Fruit fly (Drosophila melanogaster) whole organism, wandering third instar larva: ENCODE results near the gene Vm26Aa.

Source experiments
- Abd-B ChIP-seq: fragments of >200 bp; optimal IDR thresholded peaks from 2 replicates; lab custom pipeline; 2017; ENCODE audit warnings: missing biosample characterization, missing genetic modification characterization
- CG32264 ChIP-seq: fragments of 200-800 bp; sonication (Bioruptor generic); optimal IDR thresholded peaks from 2 replicates; lab custom pipeline; 2016; ENCODE audit warnings: missing biosample characterization, missing genetic modification characterization
- CG9705 ChIP-seq: fragments of 200-800 bp; sonication (Bioruptor generic); optimal IDR thresholded peaks from 2 replicates; lab custom pipeline; 2018; ENCODE audit warnings: missing biosample characterization, mild to moderate bottlenecking, missing genetic modification characterization
- CrebA ChIP-seq: fragments of 200-800 bp; sonication (Bioruptor generic); optimal IDR thresholded peaks from 2 replicates; lab custom pipeline; 2016; ENCODE audit warnings: missing biosample characterization, mild to moderate bottlenecking, missing genetic modification characterization, borderline replicate concordance
- Dfd ChIP-seq: fragments of >200 bp; optimal IDR thresholded peaks from 2 replicates; lab custom pipeline; 2017; ENCODE audit warnings: missing biosample characterization, missing genetic modification characterization
- Dif ChIP-seq: fragments of 200-275, 200-300 bp; sonication (Bioruptor generic); optimal IDR thresholded peaks from 2 replicates; lab custom pipeline; 2018; ENCODE audit warnings: missing biosample characterization, missing genetic modification characterization; ENCODE audit not compliant: partially characterized antibody
- GATAd ChIP-seq: sonication (Bioruptor generic); optimal IDR thresholded peaks from 2 replicates; lab custom pipeline; 2016; ENCODE audit warnings: missing biosample characterization, missing genetic modification characterization
- HLH106 ChIP-seq: fragments of 200-800 bp; optimal IDR thresholded peaks from 3 replicates; lab custom pipeline; 2019; ENCODE audit warnings: missing biosample characterization, mild to moderate bottlenecking, missing genetic modification characterization, moderate library complexity
- Hnf4 ChIP-seq: fragments of 200-800 bp; sonication (Bioruptor generic); optimal IDR thresholded peaks from 2 replicates; lab custom pipeline; 2016; ENCODE audit warnings: missing biosample characterization, mild to moderate bottlenecking, missing genetic modification characterization
- Hr78 ChIP-seq: fragments of >200 bp; optimal IDR thresholded peaks from 2 replicates; lab custom pipeline; 2017; ENCODE audit warnings: missing biosample characterization, missing genetic modification characterization
- Hr83 ChIP-seq: fragments of 200-300 bp; sonication (Bioruptor generic); optimal IDR thresholded peaks from 2 replicates; lab custom pipeline; 2016; ENCODE audit warnings: missing biosample characterization, mild to moderate bottlenecking, missing genetic modification characterization, moderate library complexity; ENCODE audit not compliant: poor library complexity, severe bottlenecking
- Jra ChIP-seq: sonication (Bioruptor generic); optimal IDR thresholded peaks from 2 replicates; lab custom pipeline; 2016; ENCODE audit warnings: missing biosample characterization, missing genetic modification characterization
- Mio ChIP-seq: sonication (Bioruptor generic); optimal IDR thresholded peaks from 2 replicates; lab custom pipeline; 2016; ENCODE audit warnings: missing biosample characterization, missing genetic modification characterization
- Myc ChIP-seq: fragments of >200 bp; optimal IDR thresholded peaks from 2 replicates; lab custom pipeline; 2017
- N ChIP-seq: fragments of >200 bp; optimal IDR thresholded peaks from 2 replicates; lab custom pipeline; 2018; ENCODE audit warnings: missing biosample characterization, missing external identifiers, missing genetic modification characterization
- OdsH ChIP-seq: fragments of 200-800 bp; sonication (Bioruptor generic); optimal IDR thresholded peaks from 2 replicates; lab custom pipeline; 2016; ENCODE audit warnings: missing biosample characterization, mild to moderate bottlenecking, missing genetic modification characterization
- Rel ChIP-seq, 2 experiments: fragments of 200-800 bp; sonication (Bioruptor generic) in 1 of 2; optimal IDR thresholded peaks; 2 replicates in 1 of 2; 3 replicates in 1 of 2; lab custom pipeline; 2016 to 2019; ENCODE audit warnings: mild to moderate bottlenecking in 2 of 2, missing biosample characterization in 2 of 2, missing genetic modification characterization in 2 of 2, moderate library complexity in 1 of 2
- Sp1 ChIP-seq: fragments of 200-800 bp; sonication (Bioruptor generic); optimal IDR thresholded peaks from 3 replicates; lab custom pipeline; 2019; ENCODE audit warnings: missing biosample characterization, mild to moderate bottlenecking, missing genetic modification characterization, moderate library complexity
- Vsx2 ChIP-seq: fragments of 200-300, 225-300 bp; sonication (Bioruptor generic); optimal IDR thresholded peaks from 2 replicates; lab custom pipeline; 2018; ENCODE audit warnings: missing biosample characterization, missing genetic modification characterization; ENCODE audit not compliant: partially characterized antibody
- br ChIP-seq: fragments of 200-800 bp; sonication (Bioruptor generic); optimal IDR thresholded peaks from 2 replicates; lab custom pipeline; 2016; ENCODE audit warnings: missing biosample characterization, missing genetic modification characterization
- brk ChIP-seq: fragments of 200-800 bp; sonication (Bioruptor generic); optimal IDR thresholded peaks from 2 replicates; lab custom pipeline; 2016; ENCODE audit warnings: missing biosample characterization, mild to moderate bottlenecking, missing genetic modification characterization
- dl ChIP-seq, 2 experiments: fragments of 175-275, 200-275 bp in 1 of 2; fragments of 200-275 bp in 1 of 2; sonication (Bioruptor generic); optimal IDR thresholded peaks; lab custom pipeline; 2018; ENCODE audit warnings: mild to moderate bottlenecking in 2 of 2, missing biosample characterization in 2 of 2, missing genetic modification characterization in 2 of 2, moderate library complexity in 2 of 2; ENCODE audit not compliant: partially characterized antibody in 2 of 2, insufficient read depth in 1 of 2
- dmrt93B ChIP-seq: fragments of 200-800 bp; sonication (Bioruptor generic); optimal IDR thresholded peaks from 2 replicates; lab custom pipeline; 2018; ENCODE audit warnings: missing biosample characterization, mild to moderate bottlenecking, missing genetic modification characterization
- dsf ChIP-seq: sonication (Bioruptor generic); optimal IDR thresholded peaks from 2 replicates; lab custom pipeline; 2016; ENCODE audit warnings: missing biosample characterization, missing genetic modification characterization, borderline replicate concordance
- ey ChIP-seq: fragments of 200-800 bp; sonication (Bioruptor generic); optimal IDR thresholded peaks from 2 replicates; lab custom pipeline; 2016; ENCODE audit warnings: missing biosample characterization, missing genetic modification characterization
- foxo ChIP-seq, 2 experiments: fragments of 200-800 bp; sonication (Bioruptor generic); optimal IDR thresholded peaks; 2 replicates in 1 of 2; 3 replicates in 1 of 2; lab custom pipeline; 2016 to 2017; ENCODE audit warnings: missing biosample characterization in 2 of 2, missing genetic modification characterization in 2 of 2
- fru ChIP-seq: fragments of 200-800 bp; sonication (Bioruptor generic); optimal IDR thresholded peaks from 3 replicates; lab custom pipeline; 2016; ENCODE audit warnings: missing biosample characterization, mild to moderate bottlenecking, missing genetic modification characterization
- h ChIP-seq: fragments of 200-800 bp; sonication (Bioruptor generic); optimal IDR thresholded peaks from 3 replicates; lab custom pipeline; 2016; ENCODE audit warnings: missing biosample characterization, mild to moderate bottlenecking, missing genetic modification characterization
- jim ChIP-seq: fragments of 175-275, 200-325 bp; sonication (Bioruptor generic); optimal IDR thresholded peaks from 2 replicates; lab custom pipeline; 2016; ENCODE audit warnings: missing biosample characterization, mild to moderate bottlenecking, missing genetic modification characterization
- lola ChIP-seq: fragments of >200 bp; optimal IDR thresholded peaks from 2 replicates; lab custom pipeline; 2017; ENCODE audit warnings: missing biosample characterization, missing genetic modification characterization
- pan ChIP-seq: fragments of >200 bp; optimal IDR thresholded peaks from 2 replicates; lab custom pipeline; 2017
- psq ChIP-seq: fragments of 200-800 bp; sonication (Bioruptor generic); optimal IDR thresholded peaks from 3 replicates; lab custom pipeline; 2017; ENCODE audit warnings: missing biosample characterization, mild to moderate bottlenecking, missing genetic modification characterization, moderate library complexity
- rgr ChIP-seq: fragments of 200-800 bp; sonication (Bioruptor generic); optimal IDR thresholded peaks from 3 replicates; lab custom pipeline; 2016; ENCODE audit warnings: missing biosample characterization, mild to moderate bottlenecking, missing genetic modification characterization
- sage ChIP-seq: fragments of 200-800 bp; sonication (Bioruptor generic); optimal IDR thresholded peaks from 2 replicates; lab custom pipeline; 2016; ENCODE audit warnings: missing biosample characterization, mild to moderate bottlenecking, missing genetic modification characterization
- sv ChIP-seq: fragments of 200-800 bp; sonication (Bioruptor generic); optimal IDR thresholded peaks from 3 replicates; lab custom pipeline; 2016; ENCODE audit warnings: missing biosample characterization, missing genetic modification characterization
- tai ChIP-seq: sonication (Bioruptor generic); optimal IDR thresholded peaks from 2 replicates; lab custom pipeline; 2016; ENCODE audit warnings: missing biosample characterization, missing genetic modification characterization
- usp ChIP-seq: fragments of >200 bp; optimal IDR thresholded peaks from 2 replicates; lab custom pipeline; 2017; ENCODE audit warnings: missing biosample characterization, missing genetic modification characterization
- woc ChIP-seq: sonication (Bioruptor generic); optimal IDR thresholded peaks from 2 replicates; lab custom pipeline; 2016; ENCODE audit warnings: missing biosample characterization, mild to moderate bottlenecking, missing genetic modification characterization

The Vm26Aa gene

DNA sequence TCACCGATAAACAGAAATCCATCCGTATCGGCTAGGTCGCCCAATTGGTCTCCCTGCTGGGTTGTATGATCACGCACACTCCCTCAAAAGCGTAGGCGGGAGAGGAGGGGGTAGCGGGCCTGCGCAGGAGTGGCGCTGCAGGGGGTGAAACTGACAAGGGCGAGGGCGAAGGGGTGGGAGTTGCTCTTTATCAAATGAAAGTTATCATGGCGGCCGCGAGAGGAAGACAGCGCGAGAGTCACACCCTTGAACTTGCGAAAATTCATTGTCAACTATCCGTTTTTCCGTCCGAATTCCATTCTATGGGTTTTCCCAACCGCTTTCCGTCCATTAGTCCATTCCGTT, 18.9 kb upstream of the Vm26Aa start:
- TF ChIP-seq dmrt93B (GFP tag; lab: Kevin White, UChicago): peak; percentile 4
- peak; percentile 4 for TF ChIP-seq Dif (GFP tag; lab: Kevin White, UChicago)
- TF ChIP-seq Jra (GFP tag; lab: Kevin White, UChicago): no peak
- no peak for TF ChIP-seq usp (GFP tag; lab: Kevin White, UChicago)

DNA sequence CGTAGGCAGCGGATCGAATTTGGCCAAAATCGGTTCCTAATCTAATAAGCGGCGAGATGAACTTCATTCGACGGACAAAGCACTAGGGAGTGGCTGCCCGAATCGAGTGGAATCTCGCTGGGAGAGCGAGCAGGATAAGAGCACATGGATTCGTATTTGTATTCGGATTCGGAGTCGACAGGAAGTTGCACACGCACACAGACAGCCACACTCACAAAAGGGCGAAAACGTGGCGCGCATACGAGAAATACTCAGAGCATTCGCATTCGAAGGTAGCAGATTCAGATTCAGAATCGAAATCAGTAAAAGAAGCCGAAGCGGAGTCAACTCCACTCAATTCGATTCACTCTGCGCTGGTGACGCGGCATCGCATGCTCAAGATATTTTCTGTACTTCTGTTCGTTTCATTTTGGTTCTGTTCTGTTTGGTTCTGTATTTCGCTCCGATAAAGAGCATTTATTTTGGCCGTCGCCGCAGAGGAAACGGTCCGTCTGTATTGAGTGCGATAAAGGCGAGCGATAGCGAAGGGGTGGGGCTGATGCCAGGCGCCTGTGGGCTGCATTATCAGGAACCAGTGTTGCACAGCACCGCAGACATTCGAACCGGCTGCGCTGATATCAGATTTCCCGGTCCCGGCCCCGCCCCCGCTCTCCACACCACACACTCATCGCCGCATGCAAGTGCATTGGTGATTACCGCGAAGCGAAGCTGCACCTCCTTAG, 18.4 kb upstream of the Vm26Aa start:
- no peak for TF ChIP-seq CG32264
- peak; percentile 53 for TF ChIP-seq Hnf4 (GFP tag; lab: Kevin White, UChicago)
- TF ChIP-seq ey (GFP tag; lab: Kevin White, UChicago): no peak
- peak; percentile 94 for TF ChIP-seq CrebA (GFP tag; lab: Kevin White, UChicago)
- peak; percentile 34 for TF ChIP-seq OdsH (GFP tag; lab: Kevin White, UChicago)
- no peak for TF ChIP-seq lola (GFP tag; lab: Kevin White, UChicago)
- TF ChIP-seq Myc (lab: Kevin White, UChicago): no peak
- no peak for TF ChIP-seq Vsx2 (GFP tag; lab: Kevin White, UChicago)
- TF ChIP-seq CG9705 (GFP tag; lab: Kevin White, UChicago): no peak
- peak; percentile 3 for TF ChIP-seq Hr78
- no peak for TF ChIP-seq tai (GFP tag; lab: Kevin White, UChicago)
- TF ChIP-seq sv (GFP tag; lab: Kevin White, UChicago): no peak
- TF ChIP-seq N (GFP tag; lab: Kevin White, UChicago): no peak
- peak; percentile 38 for TF ChIP-seq rgr
- TF ChIP-seq Sp1 (GFP tag; lab: Kevin White, UChicago): peak; percentile 7
- TF ChIP-seq woc (GFP tag; lab: Kevin White, UChicago): peak; percentile 37
- TF ChIP-seq Jra (GFP tag; lab: Kevin White, UChicago): peak; percentile 67
- peak; percentile 37 for TF ChIP-seq Mio (GFP tag; lab: Kevin White, UChicago)
- TF ChIP-seq br (GFP tag; lab: Kevin White, UChicago): peak; percentile 50
- TF ChIP-seq dmrt93B (GFP tag; lab: Kevin White, UChicago): no peak
- TF ChIP-seq foxo (GFP tag; optimal IDR thresholded peaks at IDR 0.05; lab: Kevin White, UChicago): peak; percentile 18 to 24
- TF ChIP-seq pan (lab: Kevin White, UChicago): no peak
- TF ChIP-seq fru (GFP tag; lab: Kevin White, UChicago): no peak
- no peak for TF ChIP-seq sage (GFP tag; lab: Kevin White, UChicago)
- peak; percentile 79 for TF ChIP-seq h (GFP tag; lab: Kevin White, UChicago)
- peak; percentile 70 for TF ChIP-seq brk (GFP tag; lab: Kevin White, UChicago)
- peak; percentile 21 for TF ChIP-seq HLH106
- TF ChIP-seq dl (GFP tag; optimal IDR thresholded peaks at IDR 0.05; lab: Kevin White, UChicago; ENCODE audit: insufficient read depth in 1 of 2, partially characterized antibody in 2 of 2): no peak
- TF ChIP-seq dsf (GFP tag; lab: Kevin White, UChicago): no peak
- TF ChIP-seq jim (GFP tag; lab: Kevin White, UChicago): no peak
- TF ChIP-seq Abd-B (GFP tag; lab: Kevin White, UChicago): no peak
- TF ChIP-seq Dfd (GFP tag; lab: Kevin White, UChicago): no peak
- no peak for TF ChIP-seq GATAd (GFP tag; lab: Kevin White, UChicago)
- peak; percentile 23 for TF ChIP-seq psq
- TF ChIP-seq Dif (GFP tag; lab: Kevin White, UChicago): no peak
- peak; percentile 78 for TF ChIP-seq Rel (GFP tag; optimal IDR thresholded peaks at IDR 0.05; lab: Kevin White, UChicago)
- TF ChIP-seq Rel (tag; optimal IDR thresholded peaks at IDR 0.05; lab: Kevin White, UChicago): peak; percentile 72
- TF ChIP-seq usp (GFP tag; lab: Kevin White, UChicago): no peak
- peak; percentile 70 for TF ChIP-seq Hr83 (GFP tag; lab: Kevin White, UChicago)
